Worm (Caenorhabditis elegans) whole organism, L4 larva: ENCODE results near the gene F38H4.6.

ENCODE experiments used
- F10B5.3 ChIP-seq: sonication (generic microtip); optimal IDR thresholded peaks from 2 replicates; lab custom pipeline; 2016; ENCODE audit warnings: mild to moderate bottlenecking, missing genetic modification characterization, missing compliant biosample characterization
- F26F4.8 ChIP-seq: fragments of 200-800 bp; sonication (Bioruptor generic); conservative IDR thresholded peaks from 2 replicates; pipeline ENCODE4 v1.3.6; 2022; ENCODE audit warnings: missing genetic modification characterization, missing compliant biosample characterization
- T20F7.1 ChIP-seq: fragments of 200-800 bp; sonication (Bioruptor generic); optimal IDR thresholded peaks from 2 replicates; lab custom pipeline; 2018; ENCODE audit warnings: mild to moderate bottlenecking, missing genetic modification characterization, missing compliant biosample characterization
- Y48G9A.11 ChIP-seq: fragments of 200-800 bp; sonication (Bioruptor generic); IDR thresholded peaks from 2 replicates; pipeline ENCODE4 v1.3.6; 2022; ENCODE audit warnings: missing genetic modification reagents, missing genetic modification characterization, missing compliant biosample characterization
- Y5F2A.4 ChIP-seq: fragments of 200-800 bp; sonication (Bioruptor generic); optimal IDR thresholded peaks from 2 replicates; lab custom pipeline; 2018; ENCODE audit warnings: mild to moderate bottlenecking, missing genetic modification characterization, missing compliant biosample characterization
- Y75B8A.6 ChIP-seq: fragments of 200-800 bp; sonication (Bioruptor generic); IDR thresholded peaks from 2 replicates; pipeline ENCODE4 v1.3.6; 2022; ENCODE audit warnings: missing genetic modification reagents, missing genetic modification characterization, missing compliant biosample characterization
- ZK546.5 ChIP-seq, 2 experiments: sonication (generic microtip); optimal IDR thresholded peaks; 2 replicates each; lab custom pipeline; 2017; ENCODE audit warnings: missing biosample characterization in 2 of 2, missing genetic modification characterization in 2 of 2
- ama-1 ChIP-seq: fragments of 150-350 bp; optimal IDR thresholded peaks from 2 replicates; lab custom pipeline; 2014; ENCODE audit warnings: inconsistent platforms, mixed read lengths
- ceh-28 ChIP-seq: fragments of 150-350 bp; optimal IDR thresholded peaks from 2 replicates; lab custom pipeline; 2014; ENCODE audit warnings: missing biosample characterization, missing genetic modification reagents, missing genetic modification characterization
- ceh-44 ChIP-seq: fragments of 200-800 bp; sonication (Bioruptor generic); IDR thresholded peaks from 2 replicates; pipeline ENCODE4 v1.3.6; 2022; ENCODE audit warnings: missing genetic modification reagents, missing genetic modification characterization, missing compliant biosample characterization
- ceh-82 ChIP-seq: sonication (generic microtip); optimal IDR thresholded peaks from 2 replicates; lab custom pipeline; 2017; ENCODE audit warnings: missing biosample characterization, missing genetic modification characterization
- ces-1 ChIP-seq: fragments of 150-350 bp; sonication (generic microtip); optimal IDR thresholded peaks from 4 replicates; lab custom pipeline; 2014; ENCODE audit warnings: missing biosample characterization, missing genetic modification reagents, missing genetic modification characterization
- cey-2 ChIP-seq: sonication (generic microtip); optimal IDR thresholded peaks from 3 replicates; lab custom pipeline; 2017; ENCODE audit warnings: missing genetic modification characterization, mild to moderate bottlenecking, missing compliant biosample characterization, antibody characterized with exemption, borderline replicate concordance; ENCODE audit not compliant: insufficient read depth
- ctbp-1 ChIP-seq: fragments of 200-800 bp; sonication (Bioruptor generic); IDR thresholded peaks from 2 replicates; pipeline ENCODE4 v1.3.6; 2022; ENCODE audit warnings: missing genetic modification reagents, missing genetic modification characterization, missing compliant biosample characterization
- dmd-6 ChIP-seq: fragments of 200-800 bp; sonication (Bioruptor generic); IDR thresholded peaks from 2 replicates; pipeline ENCODE4 v1.3.6; 2022; ENCODE audit warnings: missing genetic modification reagents, missing genetic modification characterization, missing compliant biosample characterization
- dmd-9 ChIP-seq: fragments of 200-800 bp; sonication (Bioruptor generic); IDR thresholded peaks from 2 replicates; pipeline ENCODE4 v1.3.6; 2022; ENCODE audit warnings: missing genetic modification reagents, missing genetic modification characterization, missing compliant biosample characterization
- dve-1 ChIP-seq: sonication (generic microtip); optimal IDR thresholded peaks from 2 replicates; lab custom pipeline; 2017; ENCODE audit warnings: antibody characterized with exemption, mild to moderate bottlenecking, missing genetic modification characterization, missing compliant biosample characterization; ENCODE audit not compliant: insufficient read depth
- egl-27 ChIP-seq: sonication (generic microtip); optimal IDR thresholded peaks from 3 replicates; lab custom pipeline; 2017; ENCODE audit warnings: missing biosample characterization, missing genetic modification reagents, missing genetic modification characterization
- egl-43 ChIP-seq: fragments of 200-800 bp; sonication (Bioruptor generic); IDR thresholded peaks from 2 replicates; pipeline ENCODE4 v1.3.6; 2022; ENCODE audit warnings: missing genetic modification reagents, missing genetic modification characterization, missing compliant biosample characterization
- fkh-10 ChIP-seq: fragments of 150-350 bp; optimal IDR thresholded peaks from 2 replicates; lab custom pipeline; 2014; ENCODE audit warnings: missing biosample characterization, missing genetic modification reagents, missing genetic modification characterization
- gei-8 ChIP-seq: fragments of 200-800 bp; sonication (Bioruptor generic); optimal IDR thresholded peaks from 2 replicates; lab custom pipeline; 2018; ENCODE audit warnings: mild to moderate bottlenecking, missing genetic modification characterization, missing compliant biosample characterization
- hlh-11 ChIP-seq: fragments of 200-800 bp; sonication (Bioruptor generic); optimal IDR thresholded peaks from 2 replicates; lab custom pipeline; 2018; ENCODE audit warnings: mild to moderate bottlenecking, missing genetic modification characterization, missing compliant biosample characterization
- hmg-1.1 ChIP-seq: fragments of 200-800 bp; sonication (Bioruptor generic); IDR thresholded peaks from 2 replicates; pipeline ENCODE4 v1.3.6; 2022; ENCODE audit warnings: missing genetic modification reagents, missing genetic modification characterization, missing compliant biosample characterization
- lin-13 ChIP-seq: fragments of 150-350 bp; optimal IDR thresholded peaks from 2 replicates; lab custom pipeline; 2014; ENCODE audit warnings: missing biosample characterization, missing genetic modification reagents, missing genetic modification characterization
- lin-15B ChIP-seq: fragments of 150-350 bp; sonication (generic microtip); optimal IDR thresholded peaks from 3 replicates; lab custom pipeline; 2014; ENCODE audit warnings: missing biosample characterization, missing genetic modification characterization
- lin-29 ChIP-seq: fragments of 200-800 bp; sonication (Bioruptor generic); IDR thresholded peaks from 2 replicates; pipeline ENCODE4 v1.3.6; 2022; ENCODE audit warnings: missing genetic modification reagents, missing genetic modification characterization, missing compliant biosample characterization
- lir-3 ChIP-seq: sonication (generic microtip); optimal IDR thresholded peaks from 2 replicates; lab custom pipeline; 2016; ENCODE audit warnings: mild to moderate bottlenecking, missing genetic modification characterization, missing compliant biosample characterization
- lsy-2 ChIP-seq, 2 experiments: fragments of 150-350 bp in 1 of 2; sonication (generic microtip) in 1 of 2; optimal IDR thresholded peaks; 2 replicates each; lab custom pipeline; 2014 to 2017; ENCODE audit warnings: missing biosample characterization in 2 of 2, missing genetic modification characterization in 2 of 2
- madf-5 ChIP-seq, 2 experiments: fragments of 200-800 bp; sonication (Bioruptor generic); IDR thresholded peaks; 2 replicates each; pipeline ENCODE4 v1.3.6; 2022; ENCODE audit warnings: missing compliant biosample characterization in 2 of 2, missing genetic modification characterization in 2 of 2
- mes-2 ChIP-seq: sonication (generic microtip); optimal IDR thresholded peaks from 2 replicates; lab custom pipeline; 2016; ENCODE audit warnings: missing genotype, mild to moderate bottlenecking, missing genetic modification characterization, missing compliant biosample characterization; ENCODE audit not compliant: poor library complexity, severe bottlenecking
- mxl-2 ChIP-seq: fragments of 200-800 bp; sonication (Bioruptor generic); conservative IDR thresholded peaks from 2 replicates; pipeline ENCODE4 v1.3.6; 2022; ENCODE audit warnings: missing genetic modification reagents, missing genetic modification characterization, missing compliant biosample characterization
- mxl-3 ChIP-seq: fragments of 200-800 bp; sonication (Bioruptor generic); optimal IDR thresholded peaks from 2 replicates; lab custom pipeline; 2018; ENCODE audit warnings: mild to moderate bottlenecking, missing genetic modification characterization, missing compliant biosample characterization
- nhr-10 ChIP-seq: fragments of 150-350 bp; optimal IDR thresholded peaks from 2 replicates; lab custom pipeline; 2014; ENCODE audit warnings: missing biosample characterization, missing genetic modification characterization
- nhr-102 ChIP-seq: sonication (generic microtip); optimal IDR thresholded peaks from 2 replicates; lab custom pipeline; 2016; ENCODE audit warnings: mild to moderate bottlenecking, missing genetic modification characterization, moderate library complexity, missing compliant biosample characterization
- nhr-11 ChIP-seq: fragments of 150-350 bp; optimal IDR thresholded peaks from 2 replicates; lab custom pipeline; 2014; ENCODE audit warnings: missing biosample characterization, missing genetic modification characterization
- nhr-111 ChIP-seq: fragments of 200-800 bp; sonication (Bioruptor generic); optimal IDR thresholded peaks from 2 replicates; lab custom pipeline; 2018; ENCODE audit warnings: mild to moderate bottlenecking, missing genetic modification characterization, missing compliant biosample characterization
- nhr-237 ChIP-seq: sonication (generic microtip); optimal IDR thresholded peaks from 2 replicates; lab custom pipeline; 2017; ENCODE audit warnings: missing biosample characterization, missing genetic modification characterization
- nhr-42 ChIP-seq: fragments of 200-800 bp; sonication (Bioruptor generic); IDR thresholded peaks from 2 replicates; pipeline ENCODE4 v1.3.6; 2022; ENCODE audit warnings: missing genetic modification characterization, missing compliant biosample characterization
- nhr-48 ChIP-seq: sonication (generic microtip); optimal IDR thresholded peaks from 2 replicates; lab custom pipeline; 2016; ENCODE audit warnings: mild to moderate bottlenecking, missing genetic modification characterization, missing compliant biosample characterization
- pha-4 ChIP-seq, 2 experiments: fragments of 150-350 bp in 1 of 2; fragments of 200-800 bp in 1 of 2; sonication (Bioruptor generic) in 1 of 2; IDR thresholded peaks in 1 of 2; optimal IDR thresholded peaks in 1 of 2; 2 replicates each; pipeline versions ENCODE4 v1.3.6 to Lab custom; 2014 to 2022; ENCODE audit warnings: missing genetic modification characterization in 2 of 2, missing genetic modification reagents in 2 of 2, missing biosample characterization in 1 of 2, missing compliant biosample characterization in 1 of 2
- php-3 ChIP-seq: fragments of 200-800 bp; sonication (Bioruptor generic); IDR thresholded peaks from 2 replicates; pipeline ENCODE4 v1.3.6; 2022; ENCODE audit warnings: missing genetic modification reagents, missing genetic modification characterization, missing compliant biosample characterization
- pqm-1 ChIP-seq: sonication (generic microtip); optimal IDR thresholded peaks from 2 replicates; lab custom pipeline; 2017; ENCODE audit warnings: missing biosample characterization, missing genetic modification characterization
- saeg-2 ChIP-seq: fragments of 200-800 bp; sonication (Bioruptor generic); IDR thresholded peaks from 2 replicates; pipeline ENCODE4 v1.3.6; 2022; ENCODE audit warnings: missing genetic modification reagents, missing genetic modification characterization, missing compliant biosample characterization
- sdz-12 ChIP-seq: fragments of 200-800 bp; sonication (Bioruptor generic); optimal IDR thresholded peaks from 2 replicates; lab custom pipeline; 2018; ENCODE audit warnings: mild to moderate bottlenecking, missing genetic modification characterization, missing compliant biosample characterization
- skn-1 ChIP-seq: fragments of 150-350 bp; optimal IDR thresholded peaks from 2 replicates; lab custom pipeline; 2014; ENCODE audit warnings: missing biosample characterization, missing genetic modification characterization
- snpc-1.2 ChIP-seq: fragments of 200-800 bp; sonication (Bioruptor generic); IDR thresholded peaks from 2 replicates; pipeline ENCODE4 v1.3.6; 2022; ENCODE audit warnings: missing genetic modification reagents, missing genetic modification characterization, missing compliant biosample characterization
- tag-97 ChIP-seq: fragments of 200-800 bp; sonication (Bioruptor generic); IDR thresholded peaks from 2 replicates; pipeline ENCODE4 v1.3.6; 2022; ENCODE audit warnings: missing genetic modification characterization, missing compliant biosample characterization
- tra-1 ChIP-seq: fragments of 200-800 bp; sonication (Bioruptor generic); IDR thresholded peaks from 2 replicates; pipeline ENCODE4 v1.3.6; 2022; ENCODE audit warnings: missing genetic modification reagents, missing genetic modification characterization, missing compliant biosample characterization
- unc-39 ChIP-seq: sonication (generic microtip); optimal IDR thresholded peaks from 2 replicates; lab custom pipeline; 2017; ENCODE audit warnings: missing biosample characterization, missing genetic modification characterization
- zfp-2 ChIP-seq: sonication (generic microtip); optimal IDR thresholded peaks from 2 replicates; lab custom pipeline; 2016; ENCODE audit warnings: mild to moderate bottlenecking, missing genetic modification characterization, missing compliant biosample characterization
- ztf-11 ChIP-seq: fragments of 150-350 bp; optimal IDR thresholded peaks from 2 replicates; lab custom pipeline; 2014; ENCODE audit warnings: missing biosample characterization, missing genetic modification characterization

F38H4.6 gene

ce11 chrIV:11857159-11857565 lies 9.5 kb upstream of the F38H4.6 start (continued):
- TF ChIP-seq dmd-6 (GFP tag; lab: Robert Waterston, UW) (peak; percentile 46), ceh-28 (tag; lab: Kevin White, UChicago) (no peak), lin-13 (GFP tag; lab: Kevin White, UChicago) (peak; percentile 58), nhr-42 (GFP tag; lab: Robert Waterston, UW) (no peak), ctbp-1 (GFP tag; lab: Robert Waterston, UW) (peak; percentile 54; the same call in 1 of the 2 replicates), Y5F2A.4 (GFP tag; lab: Kevin White, UChicago) (no peak), egl-27 (tag; lab: Kevin White, UChicago) (no peak), dve-1 (peak; percentile 65), mxl-2 (no peak; the same call in 1 of the 2 replicates), saeg-2 (no peak), Y75B8A.6 (GFP tag; lab: Robert Waterston, UW) (no peak), hlh-11 (peak; percentile 78), cey-2 (no peak), tag-97 (no peak), fkh-10 (peak; percentile 83), nhr-48 (no peak), nhr-111 (no peak), Y48G9A.11 (no peak), ceh-82 (no peak), php-3 (GFP tag; lab: Robert Waterston, UW) (no peak), dmd-9 (GFP tag; lab: Robert Waterston, UW) (no peak), lin-29 (GFP tag; lab: Robert Waterston, UW) (no peak), nhr-237 (tag; lab: Kevin White, UChicago) (no peak), ceh-44 (GFP tag; lab: Robert Waterston, UW) (peak; percentile 51; the same call in 1 of the 2 replicates), tra-1 (GFP tag; lab: Robert Waterston, UW) (0 out of 2 replicates have a peak, but pooled peaks have one; percentile 28), unc-39 (tag; lab: Kevin White, UChicago) (no peak), T20F7.1 (GFP tag; lab: Kevin White, UChicago) (no peak), ama-1 (peak; percentile 67), hmg-1.1 (peak; percentile 90), egl-43 (GFP tag; lab: Robert Waterston, UW) (peak; percentile 69; the same call in 1 of the 2 replicates), gei-8 (GFP tag; lab: Kevin White, UChicago) (no peak), nhr-11 (tag; lab: Kevin White, UChicago) (peak; percentile 73), nhr-10 (tag; lab: Kevin White, UChicago) (no peak), ces-1 (no peak), nhr-102 (tag; lab: Kevin White, UChicago) (no peak), mxl-3 (GFP tag; lab: Kevin White, UChicago) (peak; percentile 42), snpc-1.2 (GFP tag; lab: Robert Waterston, UW) (no peak), lir-3 (tag; lab: Kevin White, UChicago) (no peak), skn-1 (tag; lab: Kevin White, UChicago) (no peak), pqm-1 (tag; lab: Kevin White, UChicago) (no peak), lsy-2 (tag; optimal IDR thresholded peaks at IDR 0.05; lab: Kevin White, UChicago) (peak; percentile 55 to 79), sdz-12 (GFP tag; lab: Kevin White, UChicago) (no peak), mes-2 (tag; lab: Kevin White, UChicago) (peak; percentile 64), zfp-2 (tag; lab: Kevin White, UChicago) (no peak), ZK546.5 (tag; optimal IDR thresholded peaks at IDR 0.05; lab: Kevin White, UChicago) (no peak), pha-4 (GFP tag; IDR thresholded peaks at IDR 0.05; lab: Robert Waterston, UW) (no peak; the same call in 1 of the 2 replicates), pha-4 (tag; optimal IDR thresholded peaks at IDR 0.05; lab: Kevin White, UChicago) (no peak), F10B5.3 (tag; lab: Kevin White, UChicago) (no peak), lin-15B (no peak), ztf-11 (no peak), F26F4.8 (GFP tag; lab: Robert Waterston, UW) (no peak), madf-5 (GFP tag; IDR thresholded peaks at IDR 0.05; lab: Robert Waterston, UW) (no peak)
